Worm (Caenorhabditis elegans) whole organism, late embryonic: ENCODE data around the gene srw-60.

Experiments used
- K02D7.2 ChIP-seq: sonication (generic microtip); optimal IDR thresholded peaks from 2 replicates; lab custom pipeline; 2017; ENCODE audit warnings: mild to moderate bottlenecking, missing genetic modification characterization, missing compliant biosample characterization
- T23F11.4 ChIP-seq: fragments of 200-800 bp; sonication (Bioruptor generic); optimal IDR thresholded peaks from 2 replicates; lab custom pipeline; 2018; ENCODE audit warnings: mild to moderate bottlenecking, missing genetic modification characterization, missing compliant biosample characterization
- fkh-10 ChIP-seq: fragments of 150-350 bp; optimal IDR thresholded peaks from 2 replicates; lab custom pipeline; 2014; ENCODE audit warnings: missing biosample characterization, missing genetic modification reagents, missing genetic modification characterization
- hlh-15 ChIP-seq: sonication (generic microtip); optimal IDR thresholded peaks from 2 replicates; lab custom pipeline; 2016; ENCODE audit warnings: missing genetic modification characterization, missing compliant biosample characterization
- tbx-2 ChIP-seq: sonication (generic microtip); optimal IDR thresholded peaks from 2 replicates; lab custom pipeline; 2016; ENCODE audit warnings: missing genetic modification characterization, missing compliant biosample characterization

- no peak for TF ChIP-seq K02D7.2 (tag; lab: Kevin White, UChicago)
- TF ChIP-seq fkh-10 (GFP tag; lab: Kevin White, UChicago) = no peak
- no peak for TF ChIP-seq hlh-15 (tag; lab: Kevin White, UChicago)
- no peak for TF ChIP-seq tbx-2 (tag; lab: Kevin White, UChicago)
- no peak for TF ChIP-seq T23F11.4 (GFP tag; lab: Kevin White, UChicago)
Measured at ce11 chrII:2927533-2927932, 30.9 kb upstream of the srw-60 start, which contains the start of the genes ZK355.3 and ZK355.8.
